Fruit fly (Drosophila melanogaster) S2 (cell line): ENCODE results near the gene CG14277.

Experiments used
- CG8478 ChIP-seq: fragments of >200 bp; optimal IDR thresholded peaks from 2 replicates; lab custom pipeline; 2018
- CTCF ChIP-seq, 2 experiments: fragments of >200 bp; optimal IDR thresholded peaks; 2 replicates each; lab custom pipeline; 2018

DNA sequence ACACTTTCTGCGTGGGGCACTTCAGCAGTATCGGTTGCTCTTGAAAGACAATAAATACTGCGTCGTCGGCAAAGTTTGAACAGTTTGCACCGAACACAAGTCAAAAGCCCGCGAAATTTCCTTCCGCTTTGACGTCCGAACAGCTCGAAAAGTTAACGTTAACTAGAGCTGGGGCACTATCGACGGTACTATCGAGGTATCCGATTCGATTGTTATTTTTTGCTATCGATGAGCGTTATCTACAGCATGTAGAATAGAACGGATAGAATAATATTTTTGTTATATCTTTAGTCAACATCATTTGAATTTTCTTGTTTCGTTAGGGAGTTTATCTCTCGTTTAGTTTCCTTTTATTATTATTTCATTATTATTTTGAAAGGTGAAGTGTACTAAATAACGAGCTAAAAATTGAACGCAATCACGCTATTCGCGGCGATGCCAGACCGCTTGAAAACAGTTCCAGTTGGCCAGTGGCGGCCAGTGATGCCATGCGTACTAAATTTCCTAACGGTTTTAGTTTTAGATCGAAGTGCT is 2.5 kb upstream of the CG14277 start, which contains the start of gene Pvr:
- TF ChIP-seq CG8478 (lab: Kevin White, UChicago) (no peak), CTCF (optimal IDR thresholded peaks at IDR 0.05; lab: Kevin White, UChicago) (peak in 1 of 2 experiments; percentile 55)
